Fruit fly (Drosophila melanogaster): Measurements from ENCODE around the gene Cyp4d2.

DNA sequence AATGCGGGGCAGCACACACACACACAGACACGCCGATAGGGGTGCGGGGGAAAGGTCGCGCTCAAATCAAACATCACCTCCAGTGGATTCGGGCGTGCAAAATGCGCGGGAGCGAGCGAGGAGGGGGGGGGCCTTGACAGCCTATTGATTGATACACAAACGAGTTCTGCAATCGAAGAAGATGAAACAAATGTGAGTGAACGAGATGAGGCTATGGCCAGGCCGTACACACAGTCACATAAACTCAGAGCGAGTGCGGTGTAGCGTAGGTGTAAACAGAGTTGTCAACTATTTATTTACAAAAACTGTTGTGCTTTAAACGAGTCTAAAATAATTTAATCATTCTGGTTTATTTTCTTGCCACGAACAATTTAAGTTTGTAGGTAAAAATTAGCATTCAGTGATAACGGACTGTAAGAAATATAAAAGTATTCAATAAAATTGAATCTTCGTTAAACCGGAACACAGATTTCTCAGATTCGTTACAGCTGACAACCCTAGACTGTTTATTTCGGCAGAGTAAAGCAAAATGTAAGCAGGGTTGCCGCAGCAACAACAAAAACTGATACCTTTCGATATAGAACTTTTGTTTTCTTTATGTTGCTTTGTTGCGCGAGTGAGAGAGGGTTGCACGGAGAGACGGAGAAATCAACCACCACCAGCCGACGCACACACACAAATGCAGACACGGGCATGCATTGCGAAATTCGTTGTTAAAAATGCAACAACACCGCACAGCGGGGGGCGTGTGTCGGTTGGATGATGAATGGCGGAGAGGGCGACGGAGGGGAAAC, 40.6 kb upstream of the Cyp4d2 start:
- TF ChIP-seq CG6175 (GFP tag; IDR thresholded peaks at IDR 0.05) (0 out of 3 replicates have a peak, but pooled peaks have one; percentile 38), Hr39 (optimal IDR thresholded peaks at IDR 0.05) (no peak), sisA (GFP tag; IDR thresholded peaks at IDR 0.05) (peak; percentile 79)

Measured in whole organism, embryonic.